Fruit fly (Drosophila melanogaster) S2 (cell line): Measurements from ENCODE around the gene CG31533.

Experiments
- CG8478 ChIP-seq: fragments of >200 bp; optimal IDR thresholded peaks from 2 replicates; lab custom pipeline; 2018
- CTCF ChIP-seq, 2 experiments: fragments of >200 bp; optimal IDR thresholded peaks; 2 replicates each; lab custom pipeline; 2018

Gene CG31533

dm6 chr3R:14109145-14109544 lies 48.1 kb downstream of the CG31533 start, which contains the start of gene Or88a:
Gene Or88a, plus strand, starts transcription at chr3R:14109445.
- no peak for TF ChIP-seq CG8478 (lab: Kevin White, UChicago)
- TF ChIP-seq CTCF (optimal IDR thresholded peaks at IDR 0.05; lab: Kevin White, UChicago) = no peak

- TF ChIP-seq CG8478 (lab: Kevin White, UChicago) (no peak), CTCF (optimal IDR thresholded peaks at IDR 0.05; lab: Kevin White, UChicago) (no peak)
Observed at dm6 chr3R:14108158-14108921, 48.9 kb downstream of the CG31533 start, which contains the start of gene CG12402. Gene CG12402, minus strand, starts transcription at chr3R:14108321.

- no peak for TF ChIP-seq CTCF (optimal IDR thresholded peaks at IDR 0.05; lab: Kevin White, UChicago)
- TF ChIP-seq CG8478 (lab: Kevin White, UChicago) = no peak
Observed at dm6 chr3R:14107597-14107996, 49.6 kb downstream of the CG31533 start.
